Fruit fly (Drosophila melanogaster) whole organism, embryonic: ENCODE measurements around the gene CG10477.

ENCODE experiments used
- CG10565 ChIP-seq: fragments of 200-800 bp; sonication (Bioruptor generic); optimal IDR thresholded peaks from 3 replicates; lab custom pipeline; 2016; ENCODE audit warnings: missing biosample characterization, mild to moderate bottlenecking, missing genetic modification characterization
- CG10959 ChIP-seq: fragments of 200-800 bp; sonication (Bioruptor generic); IDR thresholded peaks from 2 replicates; pipeline ENCODE4 v1.3.6; 2022; ENCODE audit warnings: missing biosample characterization, missing genetic modification characterization
- CG11456 ChIP-seq: fragments of 200-800 bp; sonication (Bioruptor generic); IDR thresholded peaks from 3 replicates; pipeline ENCODE4 v1.3.6; 2022; ENCODE audit warnings: missing biosample characterization, missing genetic modification characterization
- CG11696 ChIP-seq: fragments of 200-800 bp; sonication (Bioruptor generic); IDR thresholded peaks from 2 replicates; pipeline ENCODE4 v1.3.6; 2022; ENCODE audit warnings: missing biosample characterization, missing genetic modification characterization
- CG11723 ChIP-seq: fragments of 200-800 bp; sonication (Bioruptor generic); optimal IDR thresholded peaks from 2 replicates; lab custom pipeline; 2017; ENCODE audit warnings: missing biosample characterization, mild to moderate bottlenecking, missing genetic modification characterization
- CG13894 ChIP-seq: fragments of 200-800 bp; sonication (Bioruptor generic); optimal IDR thresholded peaks from 3 replicates; lab custom pipeline; 2018; ENCODE audit warnings: missing biosample characterization, mild to moderate bottlenecking, missing genetic modification characterization, moderate library complexity
- CG15514 ChIP-seq: fragments of 200-800 bp; sonication (Bioruptor generic); optimal IDR thresholded peaks from 3 replicates; lab custom pipeline; 2017; ENCODE audit warnings: missing biosample characterization, missing genetic modification characterization, mild to moderate bottlenecking, moderate library complexity, missing genetic modification reagents
- CG17361 ChIP-seq: fragments of 200-800 bp; sonication (Bioruptor generic); IDR thresholded peaks from 3 replicates; pipeline ENCODE4 v1.3.6; 2022; ENCODE audit warnings: missing biosample characterization, missing genetic modification characterization
- CG17568 ChIP-seq: fragments of 200-800 bp; sonication (Bioruptor generic); optimal IDR thresholded peaks from 2 replicates; lab custom pipeline; 2018; ENCODE audit warnings: missing biosample characterization, mild to moderate bottlenecking, missing genetic modification characterization, moderate library complexity
- CG17829 ChIP-seq: fragments of 200-800 bp; optimal IDR thresholded peaks from 2 replicates; lab custom pipeline; 2019; ENCODE audit warnings: missing biosample characterization, mild to moderate bottlenecking, missing genetic modification characterization, moderate library complexity
- CG18011 ChIP-seq: fragments of 200-800 bp; sonication (Bioruptor generic); optimal IDR thresholded peaks from 2 replicates; lab custom pipeline; 2017; ENCODE audit warnings: missing biosample characterization, missing genetic modification characterization, mild to moderate bottlenecking, moderate library complexity, missing genotype
- CG2875 ChIP-seq: fragments of 200-800 bp; sonication (Bioruptor generic); optimal IDR thresholded peaks from 2 replicates; lab custom pipeline; 2017; ENCODE audit warnings: missing biosample characterization, mild to moderate bottlenecking, missing genetic modification characterization, missing genetic modification reagents
- CG2889 ChIP-seq: fragments of 200-800 bp; sonication (Bioruptor generic); IDR thresholded peaks from 3 replicates; pipeline ENCODE4 v1.3.6; 2022; ENCODE audit warnings: missing biosample characterization, missing genetic modification characterization
- CG32532 ChIP-seq: fragments of 200-800 bp; sonication (Bioruptor generic); IDR thresholded peaks from 2 replicates; pipeline ENCODE4 v1.3.6; 2022; ENCODE audit warnings: missing biosample characterization, missing genetic modification characterization
- CG33213 ChIP-seq: fragments of 200-800 bp; sonication (Bioruptor generic); optimal IDR thresholded peaks from 3 replicates; lab custom pipeline; 2016; ENCODE audit warnings: missing biosample characterization, missing genetic modification characterization
- CG3838 ChIP-seq: fragments of 200-800 bp; sonication (Bioruptor generic); optimal IDR thresholded peaks from 3 replicates; lab custom pipeline; 2016; ENCODE audit warnings: missing biosample characterization, missing genetic modification characterization
- CG3995 ChIP-seq: fragments of 200-800 bp; sonication (Bioruptor generic); optimal IDR thresholded peaks from 3 replicates; lab custom pipeline; 2016; ENCODE audit warnings: missing biosample characterization, missing genetic modification characterization
- CG42726 ChIP-seq: fragments of 200-800 bp; sonication (Bioruptor generic); IDR thresholded peaks from 2 replicates; pipeline ENCODE4 v1.3.6; 2022; ENCODE audit warnings: missing biosample characterization, missing genetic modification characterization; ENCODE audit not compliant: partially characterized antibody
- CG7357 ChIP-seq: fragments of 200-800 bp; sonication (Bioruptor generic); IDR thresholded peaks from 3 replicates; pipeline ENCODE4 v1.3.6; 2022; ENCODE audit warnings: missing biosample characterization, missing genetic modification characterization
- CG7372 ChIP-seq: fragments of 200-800 bp; sonication (Bioruptor generic); IDR thresholded peaks from 2 replicates; pipeline ENCODE4 v1.3.6; 2022; ENCODE audit warnings: missing biosample characterization, missing genetic modification characterization
- CG9437 ChIP-seq: fragments of 200-800 bp; sonication (Bioruptor generic); optimal IDR thresholded peaks from 2 replicates; lab custom pipeline; 2018; ENCODE audit warnings: missing biosample characterization, mild to moderate bottlenecking, missing genetic modification characterization
- D ChIP-seq, 2 experiments: fragments of 200-800 bp in 1 of 2; fragments of >200 bp in 1 of 2; sonication (Bioruptor generic) in 1 of 2; optimal IDR thresholded peaks; 2 replicates in 1 of 2; 3 replicates in 1 of 2; lab custom pipeline; 2017; ENCODE audit warnings: mild to moderate bottlenecking in 1 of 2, missing biosample characterization in 1 of 2, missing genetic modification characterization in 1 of 2, missing genetic modification reagents in 1 of 2
- Dp ChIP-seq: fragments of 200-800 bp; sonication (Bioruptor generic); optimal IDR thresholded peaks from 2 replicates; lab custom pipeline; 2018; ENCODE audit warnings: missing biosample characterization, mild to moderate bottlenecking, missing genetic modification characterization, moderate library complexity
- Drgx ChIP-seq: fragments of 200-800 bp; sonication (Bioruptor generic); IDR thresholded peaks from 2 replicates; pipeline ENCODE4 v1.3.6; 2022; ENCODE audit warnings: missing biosample characterization, missing genetic modification characterization
- E2f2 ChIP-seq: fragments of 200-800 bp; sonication (Bioruptor generic); IDR thresholded peaks from 2 replicates; pipeline ENCODE4 v1.3.6; 2022; ENCODE audit warnings: missing biosample characterization, missing genetic modification characterization
- H2.0 ChIP-seq: fragments of 200-800 bp; sonication (Bioruptor generic); IDR thresholded peaks from 2 replicates; pipeline ENCODE4 v1.3.6; 2022; ENCODE audit warnings: missing biosample characterization, missing genetic modification characterization
- Hr78 ChIP-seq, 2 experiments: fragments of 200-800 bp in 1 of 2; fragments of >200 bp in 1 of 2; sonication (Bioruptor generic) in 1 of 2; optimal IDR thresholded peaks; 2 replicates each; lab custom pipeline; 2017 to 2019; ENCODE audit warnings: missing biosample characterization in 2 of 2, missing genetic modification characterization in 2 of 2, mild to moderate bottlenecking in 1 of 2, moderate library complexity in 1 of 2
- Lpt ChIP-seq: fragments of >200 bp; optimal IDR thresholded peaks from 2 replicates; lab custom pipeline; 2018; ENCODE audit warnings: missing biosample characterization, missing genetic modification characterization
- MESR4 ChIP-seq: fragments of 200-800 bp; sonication (Bioruptor generic); optimal IDR thresholded peaks from 2 replicates; lab custom pipeline; 2018; ENCODE audit warnings: missing biosample characterization, mild to moderate bottlenecking, missing genetic modification characterization, moderate library complexity
- Mrtf ChIP-seq: fragments of 200-800 bp; sonication (Bioruptor generic); IDR thresholded peaks from 3 replicates; pipeline ENCODE4 v1.3.6; 2022; ENCODE audit warnings: missing biosample characterization, missing genetic modification characterization
- Sry-δ ChIP-seq: fragments of 200-800 bp; sonication (Bioruptor generic); optimal IDR thresholded peaks from 2 replicates; lab custom pipeline; 2016; ENCODE audit warnings: missing biosample characterization, missing genetic modification characterization
- Trl ChIP-seq, 3 experiments: fragments of >200 bp in 2 of 3; fragments of 200-800 bp in 1 of 3; sonication (Bioruptor generic) in 1 of 3; optimal IDR thresholded peaks; 2 replicates in 1 of 3; 3 replicates in 2 of 3; lab custom pipeline; 2016 to 2017; ENCODE audit warnings: missing biosample characterization in 1 of 3, missing genetic modification characterization in 1 of 3
- Vsx1 ChIP-seq: fragments of 200-800 bp; sonication (Bioruptor generic); optimal IDR thresholded peaks from 2 replicates; lab custom pipeline; 2017; ENCODE audit warnings: missing biosample characterization, mild to moderate bottlenecking, missing genetic modification characterization, missing genetic modification reagents
- btn ChIP-seq: fragments of 200-800 bp; sonication (Bioruptor generic); optimal IDR thresholded peaks from 2 replicates; lab custom pipeline; 2016; ENCODE audit warnings: missing biosample characterization, missing genetic modification characterization
- fd102C ChIP-seq: fragments of 200-800 bp; sonication (Bioruptor generic); optimal IDR thresholded peaks from 2 replicates; lab custom pipeline; 2018; ENCODE audit warnings: missing biosample characterization, mild to moderate bottlenecking, missing genetic modification characterization, moderate library complexity
- fu2 ChIP-seq: fragments of 200-800 bp; sonication (Bioruptor generic); optimal IDR thresholded peaks from 2 replicates; lab custom pipeline; 2016; ENCODE audit warnings: missing biosample characterization, missing genetic modification characterization
- hb ChIP-seq: fragments of 200-800 bp; sonication (Bioruptor generic); IDR thresholded peaks from 3 replicates; pipeline ENCODE4 v1.3.6; 2022; ENCODE audit warnings: missing biosample characterization, missing genetic modification characterization; ENCODE audit not compliant: partially characterized antibody
- ind ChIP-seq: fragments of 200-800 bp; sonication (Bioruptor generic); optimal IDR thresholded peaks from 3 replicates; lab custom pipeline; 2016; ENCODE audit warnings: missing biosample characterization, missing genetic modification characterization
- kni ChIP-seq: fragments of 200-800 bp; sonication (Bioruptor generic); optimal IDR thresholded peaks from 3 replicates; lab custom pipeline; 2017; ENCODE audit warnings: mild to moderate bottlenecking, missing biosample characterization, missing genetic modification reagents, missing genetic modification characterization
- lilli ChIP-seq: fragments of 200-800 bp; sonication (Bioruptor generic); optimal IDR thresholded peaks from 3 replicates; lab custom pipeline; 2016; ENCODE audit warnings: missing biosample characterization, missing genetic modification characterization
- lola ChIP-seq, 3 experiments: fragments of >200 bp in 2 of 3; fragments of 200-800 bp in 1 of 3; sonication (Bioruptor generic) in 1 of 3; optimal IDR thresholded peaks; 2 replicates each; lab custom pipeline; 2017 to 2019; ENCODE audit warnings: missing biosample characterization in 3 of 3, missing genetic modification characterization in 3 of 3, mild to moderate bottlenecking in 1 of 3, moderate library complexity in 1 of 3
- mld ChIP-seq: fragments of 200-800 bp; sonication (Bioruptor generic); IDR thresholded peaks from 3 replicates; pipeline ENCODE4 v1.3.6; 2022; ENCODE audit warnings: missing biosample characterization, missing genetic modification characterization; ENCODE audit not compliant: partially characterized antibody
- sc ChIP-seq, 3 experiments: fragments of >200 bp in 2 of 3; fragments of 200-800 bp in 1 of 3; sonication (Bioruptor generic) in 1 of 3; optimal IDR thresholded peaks; 2 replicates in 2 of 3; 3 replicates in 1 of 3; lab custom pipeline; 2017; ENCODE audit warnings: mild to moderate bottlenecking in 1 of 3, missing biosample characterization in 1 of 3, missing genetic modification characterization in 1 of 3, missing genetic modification reagents in 1 of 3
- slbo ChIP-seq: fragments of 200-800 bp; sonication (Bioruptor generic); IDR thresholded peaks from 2 replicates; pipeline ENCODE4 v1.3.6; 2022; ENCODE audit warnings: missing biosample characterization, missing genetic modification characterization
- sob ChIP-seq: fragments of 200-800 bp; sonication (Bioruptor generic); IDR thresholded peaks from 2 replicates; pipeline ENCODE4 v1.3.6; 2022; ENCODE audit warnings: missing biosample characterization, missing genetic modification characterization
- tap ChIP-seq: fragments of 200-800 bp; optimal IDR thresholded peaks from 3 replicates; lab custom pipeline; 2019; ENCODE audit warnings: missing biosample characterization, mild to moderate bottlenecking, missing genetic modification characterization, moderate library complexity

The CG10477 gene

DNA sequence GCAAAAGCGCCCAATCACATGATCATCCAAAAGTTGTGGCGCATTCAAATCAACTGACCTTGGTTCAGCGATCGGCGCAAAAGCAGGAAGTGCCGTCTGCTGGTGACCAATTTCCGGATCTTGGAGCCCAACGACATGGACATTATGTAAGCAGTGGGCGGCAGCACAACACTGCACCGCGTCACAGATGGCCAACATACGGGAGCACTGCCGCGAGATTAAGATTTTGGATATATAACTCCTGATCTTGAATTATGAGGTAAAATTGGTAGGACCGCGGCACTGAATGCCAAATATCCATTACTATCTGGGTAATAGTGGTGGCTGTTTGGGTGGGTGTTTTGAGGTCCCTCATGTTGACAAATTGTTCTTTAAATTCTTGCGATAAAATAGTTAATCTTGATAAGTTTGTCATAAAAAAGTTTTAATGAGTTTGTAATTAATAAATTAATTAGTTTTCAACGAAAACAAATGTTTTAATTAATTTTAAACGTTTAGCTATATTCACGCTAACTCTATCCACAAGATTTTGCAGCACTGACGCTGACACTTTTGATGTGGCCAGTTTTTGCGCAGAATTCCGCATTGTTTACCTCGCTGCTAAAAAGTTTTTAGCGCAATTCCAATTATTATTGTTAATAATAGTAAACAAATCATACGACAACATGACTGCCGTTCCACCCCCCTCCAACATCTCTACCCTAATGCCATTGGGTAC, 40.7 kb upstream of the CG10477 start, which contains the start of the genes CG13295 and CG6610:
CG13295 (minus strand) TSS at position 271 of the 718 bp plus-strand sequence.
CG6610 (plus strand) TSS at position 562 of the 718 bp plus-strand sequence.
- peak; percentile 65 for TF ChIP-seq CG32532 (GFP tag; lab: Robert Waterston, UW)
- peak; percentile 62 for TF ChIP-seq CG13894
- peak; percentile 22 for TF ChIP-seq Sry-δ (GFP tag; lab: Kevin White, UChicago)
- TF ChIP-seq Drgx (GFP tag; lab: Robert Waterston, UW) = no peak
- TF ChIP-seq CG18011 (GFP tag; lab: Kevin White, UChicago) = peak; percentile 13
- no peak for TF ChIP-seq Lpt
- TF ChIP-seq D (optimal IDR thresholded peaks at IDR 0.05; lab: Kevin White, UChicago) = no peak
- peak; percentile 17 for TF ChIP-seq D (GFP tag; optimal IDR thresholded peaks at IDR 0.05; lab: Kevin White, UChicago)
- TF ChIP-seq CG10565 = no peak
- no peak for TF ChIP-seq sc (optimal IDR thresholded peaks at IDR 0.05; lab: Kevin White, UChicago)
- peak; percentile 12 for TF ChIP-seq sc (GFP tag; optimal IDR thresholded peaks at IDR 0.05; lab: Kevin White, UChicago)
- TF ChIP-seq MESR4 (GFP tag; lab: Kevin White, UChicago) = peak; percentile 79
- peak; percentile 41; the same call in 1 of the 2 replicates for TF ChIP-seq sob (GFP tag; lab: Robert Waterston, UW)
- TF ChIP-seq CG17568 (GFP tag; lab: Kevin White, UChicago) = no peak
- peak; percentile 40; the same call in 1 of the 2 replicates for TF ChIP-seq E2f2 (GFP tag; lab: Robert Waterston, UW)
- no peak for TF ChIP-seq Vsx1 (GFP tag; lab: Kevin White, UChicago)
- peak; percentile 58; the same call in 1 of the 2 replicates for TF ChIP-seq CG7372 (GFP tag; lab: Robert Waterston, UW)
- no peak for TF ChIP-seq CG42726 (GFP tag; lab: Robert Waterston, UW)
- no peak for TF ChIP-seq CG10959 (GFP tag; lab: Robert Waterston, UW)
- no peak for TF ChIP-seq CG33213
- TF ChIP-seq CG3995 (GFP tag; lab: Kevin White, UChicago) = no peak
- no peak for TF ChIP-seq CG11696 (GFP tag; lab: Robert Waterston, UW)
- TF ChIP-seq lola (GFP tag; optimal IDR thresholded peaks at IDR 0.05; lab: Kevin White, UChicago) = peak in 1 of 3 experiments; percentile 71
- no peak for TF ChIP-seq Trl (optimal IDR thresholded peaks at IDR 0.05; lab: Kevin White, UChicago)
- peak; percentile 30 for TF ChIP-seq Trl (GFP tag; optimal IDR thresholded peaks at IDR 0.05; lab: Kevin White, UChicago)
- peak; percentile 21 for TF ChIP-seq CG11723 (GFP tag; lab: Kevin White, UChicago)
- TF ChIP-seq CG2875 (GFP tag; lab: Kevin White, UChicago) = no peak
- no peak for TF ChIP-seq mld
- peak; percentile 70 for TF ChIP-seq slbo (GFP tag; lab: Robert Waterston, UW)
- TF ChIP-seq fd102C = no peak
- peak; percentile 71 for TF ChIP-seq lilli (GFP tag; lab: Kevin White, UChicago)
- 0 out of 3 replicates have a peak, but pooled peaks have one; percentile 29 for TF ChIP-seq CG7357 (GFP tag; lab: Robert Waterston, UW)
- TF ChIP-seq CG9437 (GFP tag; lab: Kevin White, UChicago) = peak; percentile 22
- 0 out of 3 replicates have a peak, but pooled peaks have one; percentile 15 for TF ChIP-seq CG2889 (GFP tag; lab: Robert Waterston, UW)
- peak; percentile 37 for TF ChIP-seq fu2 (GFP tag; lab: Kevin White, UChicago)
- no peak for TF ChIP-seq hb (GFP tag; lab: Robert Waterston, UW)
- TF ChIP-seq H2.0 (GFP tag; lab: Robert Waterston, UW) = no peak
- TF ChIP-seq kni (GFP tag; lab: Kevin White, UChicago) = no peak
- TF ChIP-seq btn = no peak
- TF ChIP-seq CG15514 (GFP tag; lab: Kevin White, UChicago) = peak; percentile 59
- no peak for TF ChIP-seq tap (tag; lab: Kevin White, UChicago)
- peak; percentile 15 for TF ChIP-seq CG3838 (GFP tag; lab: Kevin White, UChicago)
- peak; percentile 35 for TF ChIP-seq ind (GFP tag; lab: Kevin White, UChicago)
- TF ChIP-seq Dp = peak; percentile 4
- peak; percentile 72; the same call in 2 of the 3 replicates for TF ChIP-seq CG17361 (GFP tag; lab: Robert Waterston, UW)
- TF ChIP-seq CG11456 (GFP tag; lab: Robert Waterston, UW) = peak; percentile 3; the same call in 1 of the 3 replicates
- peak; percentile 55; the same call in 1 of the 3 replicates for TF ChIP-seq Mrtf (GFP tag; lab: Robert Waterston, UW)
- no peak for TF ChIP-seq Hr78 (GFP tag; optimal IDR thresholded peaks at IDR 0.05; lab: Kevin White, UChicago)
- peak; percentile 38 for TF ChIP-seq CG17829
